Fruit fly (Drosophila melanogaster) whole organism, embryonic: ENCODE data around the gene Pink1.

ENCODE experiments used
- ATbp ChIP-seq: fragments of 200-800 bp; sonication (Bioruptor generic); optimal IDR thresholded peaks from 2 replicates; lab custom pipeline; 2017; ENCODE audit warnings: missing biosample characterization, mild to moderate bottlenecking, missing genetic modification characterization, missing genetic modification reagents
- B-H1 ChIP-seq: fragments of 200-800 bp; sonication (Bioruptor generic); IDR thresholded peaks from 3 replicates; pipeline ENCODE4 v1.3.6; 2022; ENCODE audit warnings: missing biosample characterization, missing genetic modification characterization
- BEAF-32 ChIP-seq: fragments of 200-800 bp; sonication (Bioruptor generic); optimal IDR thresholded peaks from 3 replicates; lab custom pipeline; 2017; ENCODE audit warnings: missing biosample characterization, missing genetic modification characterization, mild to moderate bottlenecking, moderate library complexity, missing genetic modification reagents
- CG12071 ChIP-seq: fragments of 200-800 bp; sonication (Bioruptor generic); optimal IDR thresholded peaks from 3 replicates; lab custom pipeline; 2018; ENCODE audit warnings: missing biosample characterization, mild to moderate bottlenecking, missing genetic modification characterization
- CG12104 ChIP-seq: fragments of 200-800 bp; sonication (Bioruptor generic); optimal IDR thresholded peaks from 3 replicates; lab custom pipeline; 2016; ENCODE audit warnings: missing biosample characterization, missing genetic modification characterization
- CG1233 ChIP-seq: fragments of 200-800 bp; sonication (Bioruptor generic); optimal IDR thresholded peaks from 4 replicates; lab custom pipeline; 2018; ENCODE audit warnings: missing biosample characterization, mild to moderate bottlenecking, missing genetic modification characterization
- CG12659 ChIP-seq: fragments of 200-800 bp; sonication (Bioruptor generic); optimal IDR thresholded peaks from 3 replicates; lab custom pipeline; 2017; ENCODE audit warnings: mild to moderate bottlenecking, missing biosample characterization, missing genetic modification reagents, missing genetic modification characterization
- CG14965 ChIP-seq: fragments of 200-800 bp; sonication (Bioruptor generic); optimal IDR thresholded peaks from 2 replicates; lab custom pipeline; 2016; ENCODE audit warnings: missing biosample characterization, missing genetic modification characterization, borderline replicate concordance
- CG17385 ChIP-seq: fragments of 200-800 bp; sonication (Bioruptor generic); optimal IDR thresholded peaks from 3 replicates; lab custom pipeline; 2018; ENCODE audit warnings: missing biosample characterization, mild to moderate bottlenecking, missing genetic modification characterization
- CG18262 ChIP-seq: fragments of 200-800 bp; optimal IDR thresholded peaks from 3 replicates; lab custom pipeline; 2019; ENCODE audit warnings: missing biosample characterization, mild to moderate bottlenecking, missing genetic modification characterization, moderate library complexity
- CG2120 ChIP-seq: fragments of 200-800 bp; sonication (Bioruptor generic); optimal IDR thresholded peaks from 3 replicates; lab custom pipeline; 2016; ENCODE audit warnings: missing biosample characterization, missing genetic modification characterization
- CG2199 ChIP-seq: fragments of 200-800 bp; sonication (Bioruptor generic); IDR thresholded peaks from 3 replicates; pipeline ENCODE4 v1.3.6; 2022; ENCODE audit warnings: missing biosample characterization, missing genetic modification characterization
- CG2202 ChIP-seq: fragments of 200-800 bp; sonication (Bioruptor generic); optimal IDR thresholded peaks from 2 replicates; lab custom pipeline; 2018; ENCODE audit warnings: missing biosample characterization, mild to moderate bottlenecking, missing genetic modification characterization
- CG4282 ChIP-seq: fragments of 200-800 bp; sonication (Bioruptor generic); optimal IDR thresholded peaks from 2 replicates; lab custom pipeline; 2016; ENCODE audit warnings: missing biosample characterization, missing genetic modification characterization
- CG5180 ChIP-seq: fragments of 200-800 bp; sonication (Bioruptor generic); optimal IDR thresholded peaks from 3 replicates; lab custom pipeline; 2017; ENCODE audit warnings: missing biosample characterization, missing genetic modification characterization, mild to moderate bottlenecking, moderate library complexity, missing genetic modification reagents
- CG7372 ChIP-seq: fragments of 200-800 bp; sonication (Bioruptor generic); IDR thresholded peaks from 2 replicates; pipeline ENCODE4 v1.3.6; 2022; ENCODE audit warnings: missing biosample characterization, missing genetic modification characterization
- CG7556 ChIP-seq: fragments of 200-800 bp; sonication (Bioruptor generic); optimal IDR thresholded peaks from 2 replicates; lab custom pipeline; 2017; ENCODE audit warnings: missing biosample characterization, mild to moderate bottlenecking, missing genetic modification characterization
- CG8281 ChIP-seq: fragments of 200-800 bp; sonication (Bioruptor generic); optimal IDR thresholded peaks from 2 replicates; lab custom pipeline; 2018; ENCODE audit warnings: missing biosample characterization, mild to moderate bottlenecking, missing genetic modification characterization, moderate library complexity
- CkIIα-i1 ChIP-seq: fragments of 200-800 bp; sonication (Bioruptor generic); IDR thresholded peaks from 2 replicates; pipeline ENCODE4 v1.3.6; 2022; ENCODE audit warnings: missing biosample characterization, missing genetic modification characterization
- Dad ChIP-seq: fragments of 200-800 bp; sonication (Bioruptor generic); optimal IDR thresholded peaks from 3 replicates; lab custom pipeline; 2016; ENCODE audit warnings: missing biosample characterization, missing genetic modification characterization
- Dll ChIP-seq: fragments of 200-800 bp; sonication (Bioruptor generic); IDR thresholded peaks from 4 replicates; pipeline ENCODE4 v1.3.6; 2022; ENCODE audit warnings: missing biosample characterization, missing genetic modification characterization; ENCODE audit not compliant: partially characterized antibody
- HLH4C ChIP-seq: fragments of 200-800 bp; sonication (Bioruptor generic); IDR thresholded peaks from 3 replicates; pipeline ENCODE4 v1.3.6; 2022; ENCODE audit warnings: missing biosample characterization, missing genetic modification characterization; ENCODE audit not compliant: partially characterized antibody
- HmgD ChIP-seq: fragments of 200-800 bp; sonication (Bioruptor generic); optimal IDR thresholded peaks from 3 replicates; lab custom pipeline; 2016; ENCODE audit warnings: missing biosample characterization, missing genetic modification characterization
- Hr51 ChIP-seq, 2 experiments: fragments of 200-800 bp; sonication (Bioruptor generic); optimal IDR thresholded peaks; 2 replicates in 1 of 2; 3 replicates in 1 of 2; lab custom pipeline; 2016 to 2018; ENCODE audit warnings: missing biosample characterization in 2 of 2, missing genetic modification characterization in 2 of 2, mild to moderate bottlenecking in 1 of 2, moderate library complexity in 1 of 2
- Myb ChIP-seq: fragments of 200-800 bp; sonication (Bioruptor generic); optimal IDR thresholded peaks from 2 replicates; lab custom pipeline; 2016; ENCODE audit warnings: missing biosample characterization, missing genetic modification characterization
- Side ChIP-seq: fragments of 200-800 bp; sonication (Bioruptor generic); optimal IDR thresholded peaks from 2 replicates; lab custom pipeline; 2016; ENCODE audit warnings: missing biosample characterization, missing genetic modification characterization
- Sox100B ChIP-seq: fragments of 200-800 bp; sonication (Bioruptor generic); optimal IDR thresholded peaks from 3 replicates; lab custom pipeline; 2018; ENCODE audit warnings: missing biosample characterization, mild to moderate bottlenecking, missing genetic modification characterization
- abd-A ChIP-seq: fragments of 200-800 bp; sonication (Bioruptor generic); optimal IDR thresholded peaks from 3 replicates; lab custom pipeline; 2019; ENCODE audit warnings: missing biosample characterization, mild to moderate bottlenecking, missing genetic modification characterization, moderate library complexity
- amos ChIP-seq: fragments of 200-800 bp; sonication (Bioruptor generic); IDR thresholded peaks from 2 replicates; pipeline ENCODE4 v1.3.6; 2022; ENCODE audit warnings: missing biosample characterization, missing genetic modification characterization; ENCODE audit not compliant: partially characterized antibody
- ato ChIP-seq: fragments of 200-800 bp; sonication (Bioruptor generic); IDR thresholded peaks from 2 replicates; pipeline ENCODE4 v1.3.6; 2022; ENCODE audit warnings: missing biosample characterization, missing genetic modification characterization; ENCODE audit not compliant: partially characterized antibody
- bbx ChIP-seq: fragments of 200-800 bp; sonication (Bioruptor generic); IDR thresholded peaks from 2 replicates; pipeline ENCODE4 v1.3.6; 2022; ENCODE audit warnings: missing biosample characterization, missing genetic modification characterization; ENCODE audit not compliant: partially characterized antibody
- chif ChIP-seq, 2 experiments: fragments of 200-800 bp; sonication (Bioruptor generic); optimal IDR thresholded peaks; 3 replicates each; lab custom pipeline; 2016; ENCODE audit warnings: missing biosample characterization in 2 of 2, missing genetic modification characterization in 2 of 2
- chm ChIP-seq: fragments of 200-800 bp; sonication (Bioruptor generic); IDR thresholded peaks from 2 replicates; pipeline ENCODE4 v1.3.6; 2022; ENCODE audit warnings: missing biosample characterization, missing genetic modification characterization
- fd96Cb ChIP-seq: fragments of 200-800 bp; sonication (Bioruptor generic); optimal IDR thresholded peaks from 2 replicates; lab custom pipeline; 2018; ENCODE audit warnings: missing biosample characterization, mild to moderate bottlenecking, missing genetic modification characterization, moderate library complexity
- fu2 ChIP-seq: fragments of 200-800 bp; sonication (Bioruptor generic); optimal IDR thresholded peaks from 2 replicates; lab custom pipeline; 2016; ENCODE audit warnings: missing biosample characterization, missing genetic modification characterization
- kah ChIP-seq: fragments of 200-800 bp; sonication (Bioruptor generic); optimal IDR thresholded peaks from 2 replicates; lab custom pipeline; 2018; ENCODE audit warnings: missing biosample characterization, mild to moderate bottlenecking, missing genetic modification characterization
- ken ChIP-seq: fragments of 200-800 bp; sonication (Bioruptor generic); IDR thresholded peaks from 3 replicates; pipeline ENCODE4 v1.3.6; 2022; ENCODE audit warnings: missing biosample characterization, missing genetic modification characterization
- kni ChIP-seq: fragments of 200-800 bp; sonication (Bioruptor generic); optimal IDR thresholded peaks from 3 replicates; lab custom pipeline; 2017; ENCODE audit warnings: mild to moderate bottlenecking, missing biosample characterization, missing genetic modification reagents, missing genetic modification characterization
- lilli ChIP-seq: fragments of 200-800 bp; sonication (Bioruptor generic); optimal IDR thresholded peaks from 3 replicates; lab custom pipeline; 2016; ENCODE audit warnings: missing biosample characterization, missing genetic modification characterization
- lola ChIP-seq, 3 experiments: fragments of >200 bp in 2 of 3; fragments of 200-800 bp in 1 of 3; sonication (Bioruptor generic) in 1 of 3; optimal IDR thresholded peaks; 2 replicates each; lab custom pipeline; 2017 to 2019; ENCODE audit warnings: missing biosample characterization in 3 of 3, missing genetic modification characterization in 3 of 3, mild to moderate bottlenecking in 1 of 3, moderate library complexity in 1 of 3
- phol ChIP-seq: fragments of 200-800 bp; sonication (Bioruptor generic); optimal IDR thresholded peaks from 3 replicates; lab custom pipeline; 2018; ENCODE audit warnings: missing biosample characterization, mild to moderate bottlenecking, missing genetic modification characterization, moderate library complexity
- pzg ChIP-seq: fragments of 200-800 bp; sonication (Bioruptor generic); optimal IDR thresholded peaks from 3 replicates; lab custom pipeline; 2018; ENCODE audit warnings: missing biosample characterization, mild to moderate bottlenecking, missing genetic modification characterization, moderate library complexity
- sens ChIP-seq: fragments of 200-800 bp; sonication (Bioruptor generic); peaks from one replicate; lab custom pipeline; 2016; ENCODE audit warnings: missing biosample characterization, missing genetic modification characterization
- slbo ChIP-seq: fragments of 200-800 bp; sonication (Bioruptor generic); IDR thresholded peaks from 2 replicates; pipeline ENCODE4 v1.3.6; 2022; ENCODE audit warnings: missing biosample characterization, missing genetic modification characterization
- sqz ChIP-seq: fragments of 200-800 bp; sonication (Bioruptor generic); optimal IDR thresholded peaks from 3 replicates; lab custom pipeline; 2018; ENCODE audit warnings: missing biosample characterization, mild to moderate bottlenecking, missing genetic modification characterization
- sr ChIP-seq: fragments of 200-800 bp; sonication (Bioruptor generic); IDR thresholded peaks from 3 replicates; pipeline ENCODE4 v1.3.6; 2022; ENCODE audit warnings: missing biosample characterization, missing genetic modification characterization
- tna ChIP-seq: fragments of 200-800 bp; sonication (Bioruptor generic); IDR thresholded peaks from 2 replicates; pipeline ENCODE4 v1.3.6; 2022; ENCODE audit warnings: missing biosample characterization, missing genetic modification characterization; ENCODE audit not compliant: partially characterized antibody
- toy ChIP-seq: fragments of 200-800 bp; sonication (Bioruptor generic); IDR thresholded peaks from 2 replicates; pipeline ENCODE4 v1.3.6; 2022; ENCODE audit warnings: missing biosample characterization, missing genetic modification characterization
- tup ChIP-seq: fragments of 200-800 bp; sonication (Bioruptor generic); optimal IDR thresholded peaks from 2 replicates; lab custom pipeline; 2016; ENCODE audit warnings: missing biosample characterization, mild to moderate bottlenecking, missing genetic modification characterization, moderate library complexity
- unc-4 ChIP-seq: fragments of 200-800 bp; sonication (Bioruptor generic); IDR thresholded peaks from 2 replicates; pipeline ENCODE4 v1.3.6; 2022; ENCODE audit warnings: missing biosample characterization, missing genetic modification characterization; ENCODE audit not compliant: partially characterized antibody
- z ChIP-seq: fragments of 200-800 bp; sonication (Bioruptor generic); IDR thresholded peaks from 3 replicates; pipeline ENCODE4 v1.3.6; 2022; ENCODE audit warnings: missing biosample characterization, missing genetic modification characterization

Gene Pink1

dm6 chrX:6702591-6702990, 19.0 kb downstream of the Pink1 start (continued):
- TF ChIP-seq BEAF-32 (GFP tag; lab: Kevin White, UChicago) (no peak), CG14965 (GFP tag; lab: Kevin White, UChicago) (no peak), CG7372 (GFP tag; lab: Robert Waterston, UW) (no peak), Dll (no peak), ATbp (GFP tag; lab: Kevin White, UChicago) (peak; percentile 34), CG5180 (GFP tag; lab: Kevin White, UChicago) (peak; percentile 52), z (no peak), slbo (GFP tag; lab: Robert Waterston, UW) (no peak), chm (peak; percentile 44; the same call in 1 of the 2 replicates), sqz (GFP tag; lab: Kevin White, UChicago) (peak; percentile 86), CG2199 (GFP tag; lab: Robert Waterston, UW) (0 out of 3 replicates have a peak, but pooled peaks have one; percentile 59), CG4282 (GFP tag; lab: Kevin White, UChicago) (no peak), B-H1 (no peak), kni (peak; percentile 48), ken (GFP tag; lab: Robert Waterston, UW) (no peak), CG12104 (GFP tag; lab: Kevin White, UChicago) (no peak), unc-4 (no peak), Dad (GFP tag; lab: Kevin White, UChicago) (no peak), CG12659 (no peak), kah (GFP tag; lab: Kevin White, UChicago) (no peak), CG2120 (GFP tag; lab: Kevin White, UChicago) (no peak), toy (GFP tag; lab: Robert Waterston, UW) (no peak), abd-A (tag; lab: Kevin White, UChicago) (peak; percentile 29), HmgD (no peak), tna (GFP tag; lab: Robert Waterston, UW) (no peak), chif (GFP tag; optimal IDR thresholded peaks at IDR 0.05; lab: Kevin White, UChicago) (no peak), sr (GFP tag; lab: Robert Waterston, UW) (no peak), Hr51 (GFP tag; optimal IDR thresholded peaks at IDR 0.05; lab: Kevin White, UChicago) (no peak), Side (GFP tag; lab: Kevin White, UChicago) (no peak)

dm6 chrX:6703237-6703636, 19.6 kb downstream of the Pink1 start:
- TF ChIP-seq bbx (no peak), sens (GFP tag; lab: Kevin White, UChicago) (peak; percentile 78), fu2 (GFP tag; lab: Kevin White, UChicago) (no peak), pzg (GFP tag; lab: Kevin White, UChicago) (no peak), CG12071 (no peak), lilli (GFP tag; lab: Kevin White, UChicago) (no peak), phol (tag; lab: Kevin White, UChicago) (peak; percentile 8), kni (no peak), CG1233 (GFP tag; lab: Kevin White, UChicago) (no peak), ato (GFP tag; lab: Robert Waterston, UW) (no peak), CG18262 (tag; lab: Kevin White, UChicago) (peak; percentile 19), Sox100B (peak; percentile 22), CG2202 (no peak), lola (GFP tag; optimal IDR thresholded peaks at IDR 0.05; lab: Kevin White, UChicago) (peak in 1 of 3 experiments; percentile 19), amos (GFP tag; lab: Robert Waterston, UW) (no peak), CG7556 (GFP tag; lab: Kevin White, UChicago) (peak; percentile 12), HLH4C (GFP tag; lab: Robert Waterston, UW) (no peak), tup (GFP tag; lab: Kevin White, UChicago) (no peak), Myb (GFP tag; lab: Kevin White, UChicago) (no peak), CkIIα-i1 (GFP tag; lab: Robert Waterston, UW) (no peak), CG17385 (GFP tag; lab: Kevin White, UChicago) (peak; percentile 22), CG8281 (tag; lab: Kevin White, UChicago) (no peak), fd96Cb (tag; lab: Kevin White, UChicago) (peak; percentile 18)
